Worm (Caenorhabditis elegans) whole organism, L3 larva: Measurements from ENCODE around the gene rack-1.
A peak's percentile ranks its signal among the peaks of the same experiment; 100 is the strongest.

Experiments
- ZK546.5 ChIP-seq: sonication (generic microtip); optimal IDR thresholded peaks from 2 replicates; lab custom pipeline; 2017; ENCODE audit warnings: missing biosample characterization, missing genetic modification characterization
- aly-2 ChIP-seq: fragments of 150-350 bp; optimal IDR thresholded peaks from 2 replicates; lab custom pipeline; 2014; ENCODE audit warnings: missing biosample characterization, missing genetic modification characterization
- ceh-16 ChIP-seq: sonication (generic microtip); optimal IDR thresholded peaks from 2 replicates; lab custom pipeline; 2017; ENCODE audit warnings: missing biosample characterization, missing genetic modification characterization
- ceh-28 ChIP-seq: fragments of 150-350 bp; optimal IDR thresholded peaks from 2 replicates; lab custom pipeline; 2014; ENCODE audit warnings: missing biosample characterization, missing genetic modification reagents, missing genetic modification characterization
- ceh-82 ChIP-seq: fragments of 150-350 bp; optimal IDR thresholded peaks from 2 replicates; lab custom pipeline; 2014; ENCODE audit warnings: missing biosample characterization, missing genetic modification characterization
- ceh-9 ChIP-seq: sonication (generic microtip); optimal IDR thresholded peaks from 2 replicates; lab custom pipeline; 2018; ENCODE audit warnings: missing biosample characterization, missing genetic modification characterization
- egl-27 ChIP-seq: sonication (generic microtip); optimal IDR thresholded peaks from 4 replicates; lab custom pipeline; 2017; ENCODE audit warnings: missing biosample characterization, missing genetic modification reagents, missing genetic modification characterization
- elt-1 ChIP-seq: fragments of 150-350 bp; optimal IDR thresholded peaks from 2 replicates; lab custom pipeline; 2014; ENCODE audit warnings: missing biosample characterization, missing genetic modification characterization
- elt-2 ChIP-seq: sonication (generic microtip); optimal IDR thresholded peaks from 2 replicates; lab custom pipeline; 2016; ENCODE audit warnings: missing genetic modification reagents, mild to moderate bottlenecking, missing genetic modification characterization, missing compliant biosample characterization
- elt-3 ChIP-seq, 3 experiments: fragments of 150-350 bp in 1 of 3; sonication (generic microtip) in 2 of 3; optimal IDR thresholded peaks; 2 replicates in 2 of 3; 4 replicates in 1 of 3; lab custom pipeline; 2014 to 2017; ENCODE audit warnings: missing biosample characterization in 3 of 3, missing genetic modification characterization in 3 of 3
- fkh-10 ChIP-seq: sonication (generic microtip); optimal IDR thresholded peaks from 2 replicates; lab custom pipeline; 2017; ENCODE audit warnings: missing biosample characterization, missing genetic modification reagents, missing genetic modification characterization
- fkh-2 ChIP-seq: fragments of 150-350 bp; optimal IDR thresholded peaks from 2 replicates; lab custom pipeline; 2014; ENCODE audit warnings: missing biosample characterization, missing genetic modification reagents, missing genetic modification characterization
- hmg-11 ChIP-seq: sonication (generic microtip); optimal IDR thresholded peaks from 2 replicates; lab custom pipeline; 2016; ENCODE audit warnings: missing genetic modification characterization, missing compliant biosample characterization
- lsy-12 ChIP-seq: sonication (generic microtip); optimal IDR thresholded peaks from 2 replicates; lab custom pipeline; 2016; ENCODE audit warnings: mild to moderate bottlenecking, missing genetic modification characterization, missing compliant biosample characterization
- mdl-1 ChIP-seq: fragments of 150-350 bp; optimal IDR thresholded peaks from 2 replicates; lab custom pipeline; 2014; ENCODE audit warnings: missing biosample characterization, missing genetic modification characterization
- nfya-1 ChIP-seq: sonication (generic microtip); optimal IDR thresholded peaks from 2 replicates; lab custom pipeline; 2017; ENCODE audit warnings: missing genetic modification characterization, mild to moderate bottlenecking, missing compliant biosample characterization, antibody characterized with exemption, moderate library complexity; ENCODE audit not compliant: insufficient read depth
- nhr-11 ChIP-seq: fragments of 150-350 bp; optimal IDR thresholded peaks from 2 replicates; lab custom pipeline; 2014; ENCODE audit warnings: missing biosample characterization, missing genetic modification characterization
- nhr-12 ChIP-seq: fragments of 150-350 bp; optimal IDR thresholded peaks from 2 replicates; lab custom pipeline; 2014; ENCODE audit warnings: missing biosample characterization, missing genetic modification characterization
- nhr-237 ChIP-seq: fragments of 150-350 bp; optimal IDR thresholded peaks from 2 replicates; lab custom pipeline; 2014; ENCODE audit warnings: missing biosample characterization, missing genetic modification characterization
- nhr-25 ChIP-seq: sonication (generic microtip); optimal IDR thresholded peaks from 2 replicates; lab custom pipeline; 2017; ENCODE audit warnings: missing biosample characterization, missing genetic modification characterization
- nhr-43 ChIP-seq: sonication (generic microtip); optimal IDR thresholded peaks from 2 replicates; lab custom pipeline; 2016; ENCODE audit warnings: mild to moderate bottlenecking, missing genetic modification characterization, missing compliant biosample characterization; ENCODE audit not compliant: poor library complexity, severe bottlenecking
- nhr-76 ChIP-seq: fragments of 150-350 bp; sonication (generic microtip); optimal IDR thresholded peaks from 5 replicates; lab custom pipeline; 2014; ENCODE audit warnings: missing biosample characterization, missing genetic modification characterization
- nhr-77 ChIP-seq: fragments of 150-350 bp; optimal IDR thresholded peaks from 2 replicates; lab custom pipeline; 2014; ENCODE audit warnings: missing biosample characterization, missing genetic modification characterization
- pha-4 ChIP-seq: fragments of 150-350 bp; optimal IDR thresholded peaks from 2 replicates; lab custom pipeline; 2014; ENCODE audit warnings: missing biosample characterization, missing genetic modification reagents, missing genetic modification characterization
- pqm-1 ChIP-seq: fragments of 150-350 bp; optimal IDR thresholded peaks from 2 replicates; lab custom pipeline; 2017; ENCODE audit warnings: missing biosample characterization, missing genetic modification characterization, inconsistent platforms
- sea-2 ChIP-seq: fragments of 150-350 bp; sonication (generic microtip); optimal IDR thresholded peaks from 4 replicates; lab custom pipeline; 2014; ENCODE audit warnings: missing biosample characterization, missing genetic modification reagents, missing genetic modification characterization
- skn-1 ChIP-seq: fragments of 150-350 bp; optimal IDR thresholded peaks from 2 replicates; lab custom pipeline; 2014; ENCODE audit warnings: missing biosample characterization, missing genetic modification characterization
- snpc-4 ChIP-seq: fragments of 150-350 bp; optimal IDR thresholded peaks from 2 replicates; lab custom pipeline; 2014; ENCODE audit warnings: missing biosample characterization, missing genetic modification characterization
- tbx-2 ChIP-seq: sonication (generic microtip); optimal IDR thresholded peaks from 2 replicates; lab custom pipeline; 2016; ENCODE audit warnings: mild to moderate bottlenecking, missing genetic modification characterization, missing compliant biosample characterization
- unc-39 ChIP-seq: sonication (generic microtip); optimal IDR thresholded peaks from 4 replicates; lab custom pipeline; 2017; ENCODE audit warnings: missing biosample characterization, missing genetic modification characterization
- zag-1 ChIP-seq: fragments of 150-350 bp; optimal IDR thresholded peaks from 2 replicates; lab custom pipeline; 2014; ENCODE audit warnings: missing biosample characterization, missing genetic modification characterization
- ztf-4 ChIP-seq: fragments of 150-350 bp; optimal IDR thresholded peaks from 2 replicates; lab custom pipeline; 2014; ENCODE audit warnings: missing biosample characterization, missing genetic modification characterization

rack-1 gene

ce11 chrIV:10141930-10142505 lies 34.5 kb upstream of the rack-1 start, which contains the start of the genes gst-2, gst-4 and dhs-12:
Gene gst-2 (minus strand): TSS chrIV:10142061.
Gene gst-4 (plus strand): TSS chrIV:10142225.
Gene dhs-12 (plus strand): TSS chrIV:10142455.
- TF ChIP-seq unc-39 (tag; lab: Kevin White, UChicago) (no peak), skn-1 (tag; lab: Kevin White, UChicago) (peak; percentile 43)

- TF ChIP-seq fkh-10 (GFP tag; lab: Kevin White, UChicago) (no peak), nfya-1 (tag; lab: Kevin White, UChicago) (no peak), elt-1 (tag; lab: Kevin White, UChicago) (no peak), aly-2 (tag; lab: Kevin White, UChicago) (no peak), pqm-1 (no peak), nhr-11 (tag; lab: Kevin White, UChicago) (no peak), ZK546.5 (tag; lab: Kevin White, UChicago) (no peak), nhr-12 (tag; lab: Kevin White, UChicago) (no peak), pha-4 (tag; lab: Kevin White, UChicago) (no peak), mdl-1 (tag; lab: Kevin White, UChicago) (no peak), nhr-25 (tag; lab: Kevin White, UChicago) (no peak)
Measured at ce11 chrIV:10143640-10144039, 32.8 kb upstream of the rack-1 start, which contains the start of gene msp-38. Gene msp-38 (minus strand): TSS chrIV:10143740.

DNA sequence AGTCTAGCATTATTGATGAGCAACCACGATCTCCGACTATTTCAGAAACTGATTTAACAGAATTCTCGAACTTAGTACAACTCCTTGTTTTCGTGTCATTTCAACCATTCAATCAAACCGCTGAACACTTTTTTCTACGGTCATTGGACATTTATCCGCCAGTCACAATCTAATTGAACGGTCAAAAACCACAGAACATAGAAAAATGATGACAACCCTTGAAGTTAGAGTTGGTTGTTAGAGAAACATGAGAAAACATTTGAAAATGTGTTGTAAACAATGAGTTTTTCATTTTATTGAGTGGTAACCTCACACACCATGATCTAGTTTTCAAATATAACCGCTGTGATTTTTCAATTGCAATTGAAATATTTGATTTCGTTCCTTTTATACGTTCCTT lies 32.0 kb upstream of the rack-1 start:
- no peak for TF ChIP-seq fkh-2 (tag; lab: Kevin White, UChicago)
- TF ChIP-seq ceh-82 (tag; lab: Kevin White, UChicago): no peak
- TF ChIP-seq nhr-43 (tag; lab: Kevin White, UChicago): no peak
- TF ChIP-seq skn-1 (tag; lab: Kevin White, UChicago): no peak
- no peak for TF ChIP-seq sea-2 (GFP tag; lab: Kevin White, UChicago)
- TF ChIP-seq pqm-1: no peak
- no peak for TF ChIP-seq ceh-16 (tag; lab: Kevin White, UChicago)
- no peak for TF ChIP-seq egl-27
- TF ChIP-seq hmg-11 (tag; lab: Kevin White, UChicago): no peak
- TF ChIP-seq nhr-77 (tag; lab: Kevin White, UChicago): no peak
- no peak for TF ChIP-seq ztf-4
- TF ChIP-seq snpc-4 (tag; lab: Kevin White, UChicago): no peak
- no peak for TF ChIP-seq nfya-1 (tag; lab: Kevin White, UChicago)
- no peak for TF ChIP-seq lsy-12 (tag; lab: Kevin White, UChicago)
- TF ChIP-seq zag-1: no peak
- no peak for TF ChIP-seq nhr-11 (tag; lab: Kevin White, UChicago)
- no peak for TF ChIP-seq elt-1 (tag; lab: Kevin White, UChicago)
- TF ChIP-seq ceh-28: no peak
- TF ChIP-seq tbx-2 (tag; lab: Kevin White, UChicago): no peak
- no peak for TF ChIP-seq elt-2 (tag; lab: Kevin White, UChicago)
- TF ChIP-seq, all 47 proteins: peak for 0

- TF ChIP-seq skn-1 (tag; lab: Kevin White, UChicago) (no peak), nhr-76 (no peak), elt-3 (tag; optimal IDR thresholded peaks at IDR 0.05; lab: Kevin White, UChicago) (no peak), nhr-11 (tag; lab: Kevin White, UChicago) (no peak), snpc-4 (tag; lab: Kevin White, UChicago) (no peak), nhr-12 (tag; lab: Kevin White, UChicago) (no peak), ceh-16 (tag; lab: Kevin White, UChicago) (no peak), nhr-237 (tag; lab: Kevin White, UChicago) (no peak), egl-27 (no peak), unc-39 (tag; lab: Kevin White, UChicago) (no peak), ceh-9 (tag; lab: Kevin White, UChicago) (no peak)
Measured at ce11 chrIV:10144909-10145308, 31.6 kb upstream of the rack-1 start.

ce11 chrIV:10146885-10147284 lies 29.6 kb upstream of the rack-1 start, which contains the start of gene T14G10.8:
Gene T14G10.8 (minus strand): TSS chrIV:10146985.
- TF ChIP-seq ceh-16 (tag; lab: Kevin White, UChicago): no peak
- no peak for TF ChIP-seq skn-1 (tag; lab: Kevin White, UChicago)
- TF ChIP-seq tbx-2 (tag; lab: Kevin White, UChicago): no peak
- TF ChIP-seq, all 47 proteins: peak for 0
